Worm (Caenorhabditis elegans) whole organism, L3 larva: ENCODE data around the gene T25E12.16.

Experiments
- aly-2 ChIP-seq: fragments of 150-350 bp; optimal IDR thresholded peaks from 2 replicates; lab custom pipeline; 2014; ENCODE audit warnings: missing biosample characterization, missing genetic modification characterization
- ama-1 ChIP-seq: fragments of 150-350 bp; optimal IDR thresholded peaks from 2 replicates; lab custom pipeline; 2018
- ceh-16 ChIP-seq: sonication (generic microtip); optimal IDR thresholded peaks from 2 replicates; lab custom pipeline; 2017; ENCODE audit warnings: missing biosample characterization, missing genetic modification characterization
- ceh-28 ChIP-seq: fragments of 150-350 bp; optimal IDR thresholded peaks from 2 replicates; lab custom pipeline; 2014; ENCODE audit warnings: missing biosample characterization, missing genetic modification reagents, missing genetic modification characterization
- egl-27 ChIP-seq: sonication (generic microtip); optimal IDR thresholded peaks from 4 replicates; lab custom pipeline; 2017; ENCODE audit warnings: missing biosample characterization, missing genetic modification reagents, missing genetic modification characterization
- elt-1 ChIP-seq: fragments of 150-350 bp; optimal IDR thresholded peaks from 2 replicates; lab custom pipeline; 2014; ENCODE audit warnings: missing biosample characterization, missing genetic modification characterization
- elt-2 ChIP-seq: sonication (generic microtip); optimal IDR thresholded peaks from 2 replicates; lab custom pipeline; 2016; ENCODE audit warnings: missing genetic modification reagents, mild to moderate bottlenecking, missing genetic modification characterization, missing compliant biosample characterization
- elt-3 ChIP-seq, 3 experiments: fragments of 150-350 bp in 1 of 3; sonication (generic microtip) in 2 of 3; optimal IDR thresholded peaks; 2 replicates in 2 of 3; 4 replicates in 1 of 3; lab custom pipeline; 2014 to 2017; ENCODE audit warnings: missing biosample characterization in 3 of 3, missing genetic modification characterization in 3 of 3
- eor-1 ChIP-seq, 2 experiments: fragments of 150-350 bp; optimal IDR thresholded peaks; 2 replicates each; lab custom pipeline; 2014 to 2018; ENCODE audit warnings: missing biosample characterization in 2 of 2, missing genetic modification characterization in 2 of 2
- fkh-2 ChIP-seq: fragments of 150-350 bp; optimal IDR thresholded peaks from 2 replicates; lab custom pipeline; 2014; ENCODE audit warnings: missing biosample characterization, missing genetic modification reagents, missing genetic modification characterization
- fos-1 ChIP-seq: fragments of 150-350 bp; optimal IDR thresholded peaks from 2 replicates; lab custom pipeline; 2014; ENCODE audit warnings: missing biosample characterization, missing genetic modification characterization
- hmg-11 ChIP-seq: sonication (generic microtip); optimal IDR thresholded peaks from 2 replicates; lab custom pipeline; 2016; ENCODE audit warnings: missing genetic modification characterization, missing compliant biosample characterization
- jun-1 ChIP-seq: fragments of 150-350 bp; optimal IDR thresholded peaks from 2 replicates; lab custom pipeline; 2014; ENCODE audit warnings: missing biosample characterization, missing genetic modification reagents, missing genetic modification characterization
- lin-15B ChIP-seq: fragments of 150-350 bp; optimal IDR thresholded peaks from 2 replicates; lab custom pipeline; 2014; ENCODE audit warnings: missing biosample characterization, missing genetic modification characterization
- lin-39 ChIP-seq: fragments of 150-350 bp; optimal IDR thresholded peaks from 2 replicates; lab custom pipeline; 2018; ENCODE audit warnings: missing biosample characterization, missing genetic modification reagents, missing genetic modification characterization
- mdl-1 ChIP-seq: fragments of 150-350 bp; optimal IDR thresholded peaks from 2 replicates; lab custom pipeline; 2014; ENCODE audit warnings: missing biosample characterization, missing genetic modification characterization
- mml-1 ChIP-seq: fragments of 150-350 bp; sonication (generic microtip); optimal IDR thresholded peaks from 3 replicates; lab custom pipeline; 2014; ENCODE audit warnings: missing biosample characterization, missing genetic modification characterization
- nfya-1 ChIP-seq: sonication (generic microtip); optimal IDR thresholded peaks from 2 replicates; lab custom pipeline; 2017; ENCODE audit warnings: missing genetic modification characterization, mild to moderate bottlenecking, missing compliant biosample characterization, antibody characterized with exemption, moderate library complexity; ENCODE audit not compliant: insufficient read depth
- nhr-11 ChIP-seq: fragments of 150-350 bp; optimal IDR thresholded peaks from 2 replicates; lab custom pipeline; 2014; ENCODE audit warnings: missing biosample characterization, missing genetic modification characterization
- nhr-12 ChIP-seq: fragments of 150-350 bp; optimal IDR thresholded peaks from 2 replicates; lab custom pipeline; 2014; ENCODE audit warnings: missing biosample characterization, missing genetic modification characterization
- nhr-23 ChIP-seq: fragments of 150-350 bp; optimal IDR thresholded peaks from 2 replicates; lab custom pipeline; 2014; ENCODE audit warnings: missing biosample characterization, missing genetic modification reagents, missing genetic modification characterization
- nhr-237 ChIP-seq: fragments of 150-350 bp; optimal IDR thresholded peaks from 2 replicates; lab custom pipeline; 2014; ENCODE audit warnings: missing biosample characterization, missing genetic modification characterization
- nhr-28 ChIP-seq: fragments of 150-350 bp; optimal IDR thresholded peaks from 2 replicates; lab custom pipeline; 2014; ENCODE audit warnings: missing biosample characterization, missing genetic modification characterization
- nhr-43 ChIP-seq: sonication (generic microtip); optimal IDR thresholded peaks from 2 replicates; lab custom pipeline; 2016; ENCODE audit warnings: mild to moderate bottlenecking, missing genetic modification characterization, missing compliant biosample characterization; ENCODE audit not compliant: poor library complexity, severe bottlenecking
- nhr-76 ChIP-seq: fragments of 150-350 bp; sonication (generic microtip); optimal IDR thresholded peaks from 5 replicates; lab custom pipeline; 2014; ENCODE audit warnings: missing biosample characterization, missing genetic modification characterization
- nhr-77 ChIP-seq: fragments of 150-350 bp; optimal IDR thresholded peaks from 2 replicates; lab custom pipeline; 2014; ENCODE audit warnings: missing biosample characterization, missing genetic modification characterization
- pha-4 ChIP-seq: fragments of 150-350 bp; optimal IDR thresholded peaks from 2 replicates; lab custom pipeline; 2014; ENCODE audit warnings: missing biosample characterization, missing genetic modification reagents, missing genetic modification characterization
- sea-2 ChIP-seq: fragments of 150-350 bp; sonication (generic microtip); optimal IDR thresholded peaks from 4 replicates; lab custom pipeline; 2014; ENCODE audit warnings: missing biosample characterization, missing genetic modification reagents, missing genetic modification characterization
- skn-1 ChIP-seq: fragments of 150-350 bp; optimal IDR thresholded peaks from 2 replicates; lab custom pipeline; 2014; ENCODE audit warnings: missing biosample characterization, missing genetic modification characterization
- snpc-4 ChIP-seq: fragments of 150-350 bp; optimal IDR thresholded peaks from 2 replicates; lab custom pipeline; 2014; ENCODE audit warnings: missing biosample characterization, missing genetic modification characterization
- unc-39 ChIP-seq: sonication (generic microtip); optimal IDR thresholded peaks from 4 replicates; lab custom pipeline; 2017; ENCODE audit warnings: missing biosample characterization, missing genetic modification characterization
- unc-62 ChIP-seq: fragments of 150-350 bp; sonication (generic microtip); optimal IDR thresholded peaks from 4 replicates; lab custom pipeline; 2014; ENCODE audit warnings: missing biosample characterization, missing genetic modification reagents, missing genetic modification characterization
- zag-1 ChIP-seq: fragments of 150-350 bp; optimal IDR thresholded peaks from 2 replicates; lab custom pipeline; 2014; ENCODE audit warnings: missing biosample characterization, missing genetic modification characterization
- ztf-4 ChIP-seq: fragments of 150-350 bp; optimal IDR thresholded peaks from 2 replicates; lab custom pipeline; 2014; ENCODE audit warnings: missing biosample characterization, missing genetic modification characterization

T25E12.16 gene

DNA sequence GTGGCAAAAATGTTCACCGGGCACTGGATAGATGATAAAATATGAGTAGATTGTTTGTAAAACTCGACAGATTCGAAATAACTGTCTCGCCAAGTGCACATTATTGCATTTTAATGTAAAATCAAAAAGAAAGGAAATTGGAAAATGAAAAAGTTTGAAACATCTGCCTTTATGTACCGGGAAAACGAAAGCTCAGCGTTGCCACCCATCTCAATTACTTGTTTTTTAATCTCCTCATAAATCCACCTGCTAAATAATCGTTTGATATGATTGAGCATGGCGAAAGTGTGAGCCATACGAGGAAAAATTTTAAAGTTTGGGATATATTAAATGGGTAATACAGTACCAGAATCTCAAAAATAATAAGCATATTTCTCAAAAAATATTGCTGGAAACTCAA is 17.0 kb downstream of the T25E12.16 start, which contains the start of gene srh-137:
Gene srh-137 (minus strand): TSS at position 101 of the 400 bp plus-strand sequence.
- TF ChIP-seq unc-39 (no peak), snpc-4 (tag; lab: Kevin White, UChicago) (no peak), sea-2 (no peak), fkh-2 (no peak), nhr-237 (no peak), elt-2 (tag; lab: Kevin White, UChicago) (no peak), aly-2 (tag; lab: Kevin White, UChicago) (no peak), mdl-1 (no peak), egl-27 (tag; lab: Kevin White, UChicago) (no peak), lin-39 (tag; lab: Kevin White, UChicago) (no peak), nhr-23 (tag; lab: Kevin White, UChicago) (no peak), mml-1 (tag; lab: Kevin White, UChicago) (no peak), skn-1 (tag; lab: Kevin White, UChicago) (no peak), ama-1 (lab: Kevin White, UChicago) (no peak), ceh-16 (tag; lab: Kevin White, UChicago) (no peak), nhr-28 (tag; lab: Kevin White, UChicago) (no peak), nhr-12 (tag; lab: Kevin White, UChicago) (no peak), nhr-43 (tag; lab: Kevin White, UChicago) (no peak)

DNA sequence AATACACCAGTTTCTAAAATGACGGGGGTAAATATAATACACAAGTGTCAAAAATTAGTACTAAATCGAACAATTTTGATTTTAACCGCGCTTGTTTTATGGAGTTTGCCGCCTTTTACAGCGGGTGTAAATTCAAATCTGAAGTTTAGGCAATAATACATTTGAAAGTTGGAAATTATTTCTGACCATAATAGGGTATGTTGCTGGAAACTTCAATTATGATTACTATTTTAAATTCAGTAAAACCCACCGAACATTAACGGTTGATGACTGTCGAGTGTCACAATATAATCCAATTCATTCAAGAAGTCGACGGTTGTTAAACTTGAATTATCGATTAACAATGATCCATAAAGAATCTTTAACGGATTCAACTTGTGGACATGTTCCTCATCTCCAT is 19.8 kb downstream of the T25E12.16 start:
- TF ChIP-seq nhr-76 (tag; lab: Kevin White, UChicago) (no peak), unc-62 (no peak), snpc-4 (tag; lab: Kevin White, UChicago) (no peak), nhr-237 (no peak), nhr-28 (tag; lab: Kevin White, UChicago) (no peak), nfya-1 (no peak), fos-1 (no peak), lin-39 (tag; lab: Kevin White, UChicago) (no peak), elt-3 (tag; optimal IDR thresholded peaks at IDR 0.05; lab: Kevin White, UChicago) (no peak), nhr-23 (tag; lab: Kevin White, UChicago) (no peak), mml-1 (tag; lab: Kevin White, UChicago) (no peak), unc-39 (no peak), nhr-12 (tag; lab: Kevin White, UChicago) (no peak), ceh-28 (no peak), ztf-4 (no peak), zag-1 (tag; lab: Kevin White, UChicago) (no peak), egl-27 (tag; lab: Kevin White, UChicago) (no peak), sea-2 (no peak), nhr-77 (tag; lab: Kevin White, UChicago) (no peak), aly-2 (tag; lab: Kevin White, UChicago) (no peak)

DNA sequence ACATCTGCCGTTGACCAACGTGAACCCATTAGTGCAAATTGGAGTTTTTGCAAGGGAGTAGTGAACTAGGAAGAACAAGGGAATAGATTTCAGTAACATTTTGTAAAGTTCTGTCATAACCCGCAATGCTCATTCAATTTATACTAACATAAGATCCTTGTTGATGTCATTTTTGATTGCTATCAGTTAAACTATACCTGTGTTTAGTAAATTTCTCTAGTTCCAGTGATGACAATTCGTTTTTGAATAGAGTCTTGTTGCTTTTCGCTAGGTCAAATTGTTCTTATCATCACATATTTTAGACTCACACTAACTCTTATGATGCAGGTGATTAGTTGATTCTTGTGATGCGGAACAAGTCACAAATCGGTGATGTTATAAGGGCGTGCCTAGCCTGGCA is 27.0 kb downstream of the T25E12.16 start, which contains the start of gene clec-9:
Gene clec-9 (minus strand): TSS at position 101 of the 400 bp plus-strand sequence.
- TF ChIP-seq hmg-11 (tag; lab: Kevin White, UChicago), result no peak
- TF ChIP-seq jun-1 (tag; lab: Kevin White, UChicago), result no peak
- no peak for TF ChIP-seq aly-2 (tag; lab: Kevin White, UChicago)
- no peak for TF ChIP-seq ztf-4
- TF ChIP-seq elt-3 (tag; optimal IDR thresholded peaks at IDR 0.05; lab: Kevin White, UChicago), result no peak
- TF ChIP-seq elt-2 (tag; lab: Kevin White, UChicago), result no peak
- no peak for TF ChIP-seq skn-1 (tag; lab: Kevin White, UChicago)
- TF ChIP-seq eor-1 (tag; optimal IDR thresholded peaks at IDR 0.05; lab: Kevin White, UChicago), result no peak
- TF ChIP-seq nhr-11, result no peak
- no peak for TF ChIP-seq lin-15B
- TF ChIP-seq snpc-4 (tag; lab: Kevin White, UChicago), result no peak
- TF ChIP-seq nhr-28 (tag; lab: Kevin White, UChicago), result no peak
- TF ChIP-seq unc-62, result no peak
- TF ChIP-seq nhr-23 (tag; lab: Kevin White, UChicago), result no peak
- TF ChIP-seq elt-1, result no peak
- TF ChIP-seq, all 47 proteins: peak for 0

DNA sequence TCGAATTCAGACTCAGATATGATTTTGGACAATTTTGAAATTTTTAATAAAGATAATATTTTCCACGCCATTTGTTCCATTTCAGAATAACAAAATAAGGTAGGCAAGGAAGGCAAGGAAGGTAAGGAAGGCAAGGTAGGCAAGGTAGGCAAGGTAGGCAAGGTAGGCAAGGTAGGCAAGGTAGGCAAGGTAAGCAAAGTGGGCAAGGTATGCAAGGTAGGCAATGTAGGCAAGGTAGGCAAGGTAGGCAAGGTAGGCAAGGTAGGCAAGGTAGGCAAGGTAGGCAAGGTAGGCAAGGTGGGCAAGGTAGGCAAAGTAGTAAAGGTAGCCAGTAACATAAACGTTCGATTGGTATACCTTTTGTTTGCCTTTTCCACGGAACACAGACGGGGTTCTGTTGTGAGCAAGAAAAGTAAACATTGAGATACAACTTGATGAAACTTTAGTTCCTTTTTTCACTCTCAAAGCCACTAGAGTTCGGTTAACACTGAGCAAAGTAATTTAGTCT is 33.8 kb downstream of the T25E12.16 start, which contains the start of gene Y70C5C.1:
Gene Y70C5C.1 (plus strand): TSS at position 458 of the 508 bp plus-strand sequence.
- TF ChIP-seq unc-39, result no peak
- no peak for TF ChIP-seq nfya-1
- no peak for TF ChIP-seq pha-4
- no peak for TF ChIP-seq skn-1 (tag; lab: Kevin White, UChicago)
- no peak for TF ChIP-seq lin-39 (tag; lab: Kevin White, UChicago)
- TF ChIP-seq elt-1, result no peak
